Worm (Caenorhabditis elegans): ENCODE measurements around the gene men-1.

Gene men-1

DNA sequence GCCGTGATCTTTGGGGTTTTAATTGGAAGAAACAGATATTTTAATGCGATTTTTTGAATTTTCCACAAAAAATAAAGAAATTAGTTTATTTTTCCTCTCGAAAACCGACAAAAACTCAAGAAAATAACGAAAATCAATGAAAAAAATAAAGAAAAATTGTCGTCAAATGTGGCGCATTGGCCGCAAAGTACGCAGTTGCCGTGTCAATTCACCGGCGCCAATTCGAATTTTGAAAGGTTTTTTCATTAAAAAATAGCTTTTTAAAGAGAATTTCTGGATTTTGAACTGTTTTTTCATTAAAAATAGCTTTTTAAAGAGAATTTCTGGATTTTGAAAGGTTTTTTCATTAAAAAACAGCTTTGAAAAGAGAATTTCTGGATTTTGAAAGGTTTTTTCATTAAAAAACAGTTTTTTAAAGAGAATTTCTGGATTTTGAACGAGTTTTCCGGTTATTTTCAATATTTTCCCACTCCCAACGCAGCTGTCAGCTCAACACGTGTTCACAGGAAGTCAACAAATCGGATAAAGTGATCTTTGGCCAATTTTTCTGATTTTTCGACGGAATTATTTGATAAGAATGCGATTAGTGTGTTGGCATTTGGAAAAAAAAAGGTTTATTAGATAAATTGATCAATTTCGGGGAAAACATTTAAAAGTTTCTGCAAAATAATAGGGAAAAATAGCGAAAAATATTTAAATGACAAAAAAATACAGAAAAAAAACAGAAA is 619 bp upstream of the men-1 start (continued):
- TF ChIP-seq madf-10 (tag; optimal IDR thresholded peaks at IDR 0.05) (no peak), ceh-58 (GFP tag; IDR thresholded peaks at IDR 0.05) (no peak), somi-1 (GFP tag; optimal IDR thresholded peaks at IDR 0.05) (no peak), snpc-1.1 (tag; optimal IDR thresholded peaks at IDR 0.05; ENCODE audit: insufficient read depth) (peak; percentile 27), D2030.7 (GFP tag; IDR thresholded peaks at IDR 0.05) (no peak), atf-7 (tag; optimal IDR thresholded peaks at IDR 0.05) (no peak), F33H1.4 (GFP tag; IDR thresholded peaks at IDR 0.05) (peak; percentile 57; the same call in 1 of the 2 replicates), F39B2.1 (GFP tag; IDR thresholded peaks at IDR 0.05) (no peak), egl-44 (GFP tag; IDR thresholded peaks at IDR 0.05) (no peak), ekl-4 (GFP tag; IDR thresholded peaks at IDR 0.05) (no peak), nhr-90 (tag; optimal IDR thresholded peaks at IDR 0.05) (no peak), F57C9.4 (tag; optimal IDR thresholded peaks at IDR 0.05) (no peak), cebp-2 (GFP tag; IDR thresholded peaks at IDR 0.05) (no peak), pha-4 (tag; optimal IDR thresholded peaks at IDR 0.05) (no peak), xnd-1 (tag; optimal IDR thresholded peaks at IDR 0.05) (peak; percentile 41), ztf-22 (GFP tag; optimal IDR thresholded peaks at IDR 0.05) (no peak), T07F8.4 (tag; optimal IDR thresholded peaks at IDR 0.05) (no peak), madf-3 (GFP tag; IDR thresholded peaks at IDR 0.05) (no peak), bed-2 (GFP tag; IDR thresholded peaks at IDR 0.05) (no peak), dpl-1 (GFP tag; optimal IDR thresholded peaks at IDR 0.05) (peak; percentile 23), tbx-9 (tag; optimal IDR thresholded peaks at IDR 0.05; ENCODE audit: borderline replicate concordance) (no peak), nfya-2 (GFP tag; IDR thresholded peaks at IDR 0.05) (no peak), K11D2.4 (GFP tag; IDR thresholded peaks at IDR 0.05) (no peak), hmg-1.2 (GFP tag; IDR thresholded peaks at IDR 0.05) (no peak), madf-8 (GFP tag; conservative IDR thresholded peaks at IDR 0.05) (peak; percentile 35), Y79H2A.3 (GFP tag; conservative IDR thresholded peaks at IDR 0.05) (no peak), attf-3 (GFP tag; conservative IDR thresholded peaks at IDR 0.05) (no peak), B0035.1 (tag; optimal IDR thresholded peaks at IDR 0.05) (no peak), B0261.1 (tag; optimal IDR thresholded peaks at IDR 0.05) (no peak), Y56A3A.18 (GFP tag; IDR thresholded peaks at IDR 0.05) (no peak), ets-4 (GFP tag; optimal IDR thresholded peaks at IDR 0.05) (no peak), tbp1 (GFP tag; optimal IDR thresholded peaks at IDR 0.05) (no peak), Y67H2A.10 (GFP tag; conservative IDR thresholded peaks at IDR 0.05) (no peak), nfya-1 (tag; optimal IDR thresholded peaks at IDR 0.05; ENCODE audit: borderline replicate concordance, insufficient read depth) (no peak), zim-3 (tag; optimal IDR thresholded peaks at IDR 0.05) (no peak), Y95B8A.8 (GFP tag; IDR thresholded peaks at IDR 0.05) (no peak), F49E8.2 (tag; optimal IDR thresholded peaks at IDR 0.05; ENCODE audit: insufficient read depth) (no peak), T26A5.8 (tag; optimal IDR thresholded peaks at IDR 0.05) (no peak), hlh-26 (GFP tag; conservative IDR thresholded peaks at IDR 0.05) (no peak), madf-6 (GFP tag; IDR thresholded peaks at IDR 0.05) (peak; percentile 75), aptf-2 (GFP tag; conservative IDR thresholded peaks at IDR 0.05) (no peak), nhr-179 (tag; optimal IDR thresholded peaks at IDR 0.05) (no peak), mel-28 (tag; optimal IDR thresholded peaks at IDR 0.05; ENCODE audit: borderline replicate concordance) (no peak), ztf-28 (GFP tag; IDR thresholded peaks at IDR 0.05) (no peak), B0019.2 (GFP tag; conservative IDR thresholded peaks at IDR 0.05) (no peak), lin-35 (GFP tag; optimal IDR thresholded peaks at IDR 0.05) (peak in 1 of 3 experiments; percentile 15)

Measured in whole organism, young adult.